Worm (Caenorhabditis elegans) whole organism, L4 larva: ENCODE data around the gene srj-37.

Source experiments
- R02D3.7 ChIP-seq: fragments of 150-350 bp; sonication (generic microtip); optimal IDR thresholded peaks from 3 replicates; lab custom pipeline; 2014; ENCODE audit warnings: missing biosample characterization, missing genetic modification characterization
- aly-2 ChIP-seq: sonication (generic microtip); optimal IDR thresholded peaks from 2 replicates; lab custom pipeline; 2018; ENCODE audit warnings: missing biosample characterization, missing genetic modification characterization
- lsy-2 ChIP-seq, 2 experiments: fragments of 150-350 bp in 1 of 2; sonication (generic microtip) in 1 of 2; optimal IDR thresholded peaks; 2 replicates each; lab custom pipeline; 2014 to 2017; ENCODE audit warnings: missing biosample characterization in 2 of 2, missing genetic modification characterization in 2 of 2
- madf-9 ChIP-seq: fragments of 200-800 bp; sonication (Bioruptor generic); conservative IDR thresholded peaks from 2 replicates; pipeline ENCODE4 v1.3.6; 2022; ENCODE audit warnings: missing genetic modification reagents, missing genetic modification characterization, missing compliant biosample characterization
- mdl-1 ChIP-seq, 2 experiments: fragments of 150-350 bp in 1 of 2; sonication (generic microtip) in 1 of 2; optimal IDR thresholded peaks; 2 replicates each; lab custom pipeline; 2014 to 2017; ENCODE audit warnings: missing biosample characterization in 2 of 2, missing genetic modification characterization in 2 of 2
- nhr-42 ChIP-seq: fragments of 200-800 bp; sonication (Bioruptor generic); IDR thresholded peaks from 2 replicates; pipeline ENCODE4 v1.3.6; 2022; ENCODE audit warnings: missing genetic modification characterization, missing compliant biosample characterization
- pqm-1 ChIP-seq: sonication (generic microtip); optimal IDR thresholded peaks from 2 replicates; lab custom pipeline; 2017; ENCODE audit warnings: missing biosample characterization, missing genetic modification characterization
- snpc-4 ChIP-seq: fragments of 150-350 bp; optimal IDR thresholded peaks from 2 replicates; lab custom pipeline; 2014; ENCODE audit warnings: missing biosample characterization, missing genetic modification characterization
- unc-39 ChIP-seq: sonication (generic microtip); optimal IDR thresholded peaks from 2 replicates; lab custom pipeline; 2017; ENCODE audit warnings: missing biosample characterization, missing genetic modification characterization

DNA sequence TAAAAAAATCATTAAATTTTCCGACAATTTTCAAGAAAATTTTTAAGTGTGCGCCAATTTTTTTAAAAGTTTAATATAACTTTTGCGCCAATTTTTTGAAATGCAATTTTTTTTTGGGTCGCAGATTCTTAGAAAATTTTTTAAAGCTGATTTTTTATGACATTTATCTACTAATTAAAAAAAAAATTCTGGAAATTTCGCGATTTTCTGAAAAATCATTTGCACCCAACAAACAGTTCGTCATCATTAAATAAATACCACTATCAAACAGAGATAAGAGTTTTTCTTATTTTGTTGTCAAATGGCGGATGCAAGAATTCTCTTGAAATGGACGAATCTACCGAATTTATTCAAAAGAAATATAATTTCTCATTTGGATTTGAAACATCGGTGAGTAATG is 23.2 kb upstream of the srj-37 start, which contains the start of gene F48G7.13:
- TF ChIP-seq snpc-4 (tag; lab: Kevin White, UChicago): no peak
- TF ChIP-seq unc-39 (tag; lab: Kevin White, UChicago): no peak
- TF ChIP-seq pqm-1 (tag; lab: Kevin White, UChicago): no peak
- TF ChIP-seq nhr-42 (GFP tag; lab: Robert Waterston, UW): no peak
- TF ChIP-seq mdl-1 (tag; optimal IDR thresholded peaks at IDR 0.05; lab: Kevin White, UChicago): no peak
- TF ChIP-seq R02D3.7 (tag; lab: Kevin White, UChicago): no peak
- no peak for TF ChIP-seq aly-2 (tag; lab: Kevin White, UChicago)
- no peak for TF ChIP-seq madf-9 (GFP tag; lab: Robert Waterston, UW)
- TF ChIP-seq lsy-2 (tag; optimal IDR thresholded peaks at IDR 0.05; lab: Kevin White, UChicago): no peak
